Worm (Caenorhabditis elegans) whole organism, young adult: Measurements from ENCODE around the gene taf-13.

Experiments used
- B0336.3 ChIP-seq: fragments of 200-800 bp; sonication (Bioruptor generic); IDR thresholded peaks from 2 replicates; pipeline ENCODE4 v1.3.6; 2022; ENCODE audit warnings: missing genetic modification characterization, missing compliant biosample characterization
- C06A6.2 ChIP-seq: fragments of 200-800 bp; sonication (Bioruptor generic); conservative IDR thresholded peaks from 2 replicates; pipeline ENCODE4 v1.3.6; 2022; ENCODE audit warnings: missing genetic modification characterization, missing compliant biosample characterization
- D2030.7 ChIP-seq: fragments of 200-800 bp; sonication (Bioruptor generic); IDR thresholded peaks from 2 replicates; pipeline ENCODE4 v1.3.6; 2022; ENCODE audit warnings: missing genetic modification reagents, missing genetic modification characterization, missing compliant biosample characterization
- F23B12.7 ChIP-seq: sonication (generic microtip); optimal IDR thresholded peaks from 2 replicates; lab custom pipeline; 2017; ENCODE audit warnings: missing genetic modification characterization, mild to moderate bottlenecking, missing compliant biosample characterization, antibody characterized with exemption, moderate library complexity; ENCODE audit not compliant: insufficient read depth
- F33H1.4 ChIP-seq: fragments of 200-800 bp; sonication (Bioruptor generic); IDR thresholded peaks from 2 replicates; pipeline ENCODE4 v1.3.6; 2022; ENCODE audit warnings: missing genetic modification reagents, missing genetic modification characterization, missing compliant biosample characterization
- F39B2.1 ChIP-seq: fragments of 200-800 bp; sonication (Bioruptor generic); IDR thresholded peaks from 2 replicates; pipeline ENCODE4 v1.3.6; 2022; ENCODE audit warnings: missing genetic modification reagents, missing genetic modification characterization, missing compliant biosample characterization
- F52B5.7 ChIP-seq: sonication (generic microtip); optimal IDR thresholded peaks from 2 replicates; lab custom pipeline; 2016; ENCODE audit warnings: mild to moderate bottlenecking, missing genetic modification characterization, missing compliant biosample characterization
- F57C9.4 ChIP-seq: sonication (generic microtip); optimal IDR thresholded peaks from 2 replicates; lab custom pipeline; 2017; ENCODE audit warnings: mild to moderate bottlenecking, missing genetic modification characterization, missing compliant biosample characterization
- T26A5.8 ChIP-seq: sonication (generic microtip); optimal IDR thresholded peaks from 2 replicates; lab custom pipeline; 2016; ENCODE audit warnings: missing genetic modification characterization, missing compliant biosample characterization
- Y95B8A.8 ChIP-seq: fragments of 200-800 bp; sonication (Bioruptor generic); IDR thresholded peaks from 2 replicates; pipeline ENCODE4 v1.3.6; 2022; ENCODE audit warnings: missing genetic modification reagents, missing genetic modification characterization, missing compliant biosample characterization
- ZK185.1 ChIP-seq: sonication (generic microtip); optimal IDR thresholded peaks from 2 replicates; lab custom pipeline; 2016; ENCODE audit warnings: mild to moderate bottlenecking, missing genetic modification characterization, missing compliant biosample characterization; ENCODE audit not compliant: poor library complexity, severe bottlenecking
- akir-1 ChIP-seq: fragments of 200-800 bp; sonication (Bioruptor generic); optimal IDR thresholded peaks from 2 replicates; lab custom pipeline; 2018; ENCODE audit warnings: mild to moderate bottlenecking, missing genetic modification characterization, moderate library complexity, missing compliant biosample characterization
- athp-1 ChIP-seq: sonication (generic microtip); optimal IDR thresholded peaks from 2 replicates; lab custom pipeline; 2017; ENCODE audit warnings: mild to moderate bottlenecking, missing genetic modification characterization, missing compliant biosample characterization
- bed-1 ChIP-seq: fragments of 200-800 bp; sonication (Bioruptor generic); IDR thresholded peaks from 2 replicates; pipeline ENCODE4 v1.3.6; 2022; ENCODE audit warnings: missing genetic modification reagents, missing genetic modification characterization, missing compliant biosample characterization
- ccch-3 ChIP-seq: fragments of 200-800 bp; sonication (Bioruptor generic); optimal IDR thresholded peaks from 2 replicates; lab custom pipeline; 2018; ENCODE audit warnings: mild to moderate bottlenecking, missing genetic modification characterization, missing compliant biosample characterization
- ceh-27 ChIP-seq: fragments of 200-800 bp; sonication (Bioruptor generic); optimal IDR thresholded peaks from 2 replicates; lab custom pipeline; 2018; ENCODE audit warnings: mild to moderate bottlenecking, missing genetic modification characterization, moderate library complexity, missing compliant biosample characterization
- ceh-79 ChIP-seq: sonication (generic microtip); optimal IDR thresholded peaks from 2 replicates; lab custom pipeline; 2017; ENCODE audit warnings: mild to moderate bottlenecking, missing genetic modification characterization, missing compliant biosample characterization
- dox-1 ChIP-seq: fragments of 200-800 bp; sonication (Bioruptor generic); IDR thresholded peaks from 2 replicates; pipeline ENCODE4 v1.3.6; 2022; ENCODE audit warnings: missing genetic modification reagents, missing genetic modification characterization, missing compliant biosample characterization
- dpl-1 ChIP-seq: fragments of 150-350 bp; optimal IDR thresholded peaks from 2 replicates; lab custom pipeline; 2014; ENCODE audit warnings: missing biosample characterization, missing genetic modification reagents, missing genetic modification characterization
- egrh-3 ChIP-seq: fragments of 200-800 bp; sonication (Bioruptor generic); IDR thresholded peaks from 2 replicates; pipeline ENCODE4 v1.3.6; 2022; ENCODE audit warnings: missing genetic modification reagents, missing genetic modification characterization, missing compliant biosample characterization
- ekl-4 ChIP-seq: fragments of 200-800 bp; sonication (Bioruptor generic); IDR thresholded peaks from 2 replicates; pipeline ENCODE4 v1.3.6; 2022; ENCODE audit warnings: missing genetic modification reagents, missing genetic modification characterization, missing compliant biosample characterization
- gei-17 ChIP-seq: fragments of 200-800 bp; sonication (Bioruptor generic); optimal IDR thresholded peaks from 2 replicates; lab custom pipeline; 2018; ENCODE audit warnings: mild to moderate bottlenecking, missing genetic modification characterization, missing compliant biosample characterization
- let-526 ChIP-seq: fragments of 200-800 bp; sonication (Bioruptor generic); IDR thresholded peaks from 2 replicates; pipeline ENCODE4 v1.3.6; 2022; ENCODE audit warnings: missing genetic modification reagents, missing genetic modification characterization, missing compliant biosample characterization
- madf-3 ChIP-seq: fragments of 200-800 bp; sonication (Bioruptor generic); IDR thresholded peaks from 2 replicates; pipeline ENCODE4 v1.3.6; 2022; ENCODE audit warnings: missing genetic modification reagents, missing genetic modification characterization, missing compliant biosample characterization
- madf-6 ChIP-seq: fragments of 200-800 bp; sonication (Bioruptor generic); IDR thresholded peaks from 2 replicates; pipeline ENCODE4 v1.3.6; 2022; ENCODE audit warnings: missing genetic modification reagents, missing genetic modification characterization, missing compliant biosample characterization
- mel-28 ChIP-seq: sonication (generic microtip); optimal IDR thresholded peaks from 2 replicates; lab custom pipeline; 2016; ENCODE audit warnings: borderline replicate concordance, mild to moderate bottlenecking, missing genetic modification characterization, missing compliant biosample characterization
- mes-4 ChIP-seq: sonication (generic microtip); optimal IDR thresholded peaks from 2 replicates; lab custom pipeline; 2016; ENCODE audit warnings: missing genotype, missing genetic modification characterization, missing compliant biosample characterization
- nhr-80 ChIP-seq: sonication (generic microtip); optimal IDR thresholded peaks from 2 replicates; lab custom pipeline; 2016; ENCODE audit warnings: missing genetic modification characterization, missing compliant biosample characterization
- nhr-90 ChIP-seq: sonication (generic microtip); optimal IDR thresholded peaks from 2 replicates; lab custom pipeline; 2016; ENCODE audit warnings: missing genotype, mild to moderate bottlenecking, missing genetic modification characterization, missing compliant biosample characterization
- pbrm-1 ChIP-seq: fragments of 200-800 bp; sonication (Bioruptor generic); IDR thresholded peaks from 2 replicates; pipeline ENCODE4 v1.3.6; 2022; ENCODE audit warnings: missing genetic modification reagents, missing genetic modification characterization, missing compliant biosample characterization
- rcor-1 ChIP-seq: fragments of 200-800 bp; sonication (Bioruptor generic); IDR thresholded peaks from 2 replicates; pipeline ENCODE4 v1.3.6; 2022; ENCODE audit warnings: missing genetic modification reagents, missing genetic modification characterization, missing compliant biosample characterization
- rpc-1 ChIP-seq, 2 experiments: fragments of 150-350 bp in 1 of 2; sonication (generic microtip) in 1 of 2; optimal IDR thresholded peaks; 2 replicates each; lab custom pipeline; 2014 to 2018; ENCODE audit warnings: missing biosample characterization in 1 of 2, missing genetic modification characterization in 1 of 2, missing genetic modification reagents in 1 of 2, missing genotype in 1 of 2
- tbx-9 ChIP-seq: sonication (generic microtip); optimal IDR thresholded peaks from 2 replicates; lab custom pipeline; 2016; ENCODE audit warnings: borderline replicate concordance, missing genetic modification characterization, inconsistent platforms, missing compliant biosample characterization
- tlf-1 ChIP-seq: fragments of 200-800 bp; sonication (Bioruptor generic); optimal IDR thresholded peaks from 2 replicates; lab custom pipeline; 2018; ENCODE audit warnings: mild to moderate bottlenecking, missing genetic modification characterization, missing compliant biosample characterization
- unc-130 ChIP-seq: sonication (generic microtip); optimal IDR thresholded peaks from 2 replicates; lab custom pipeline; 2016; ENCODE audit warnings: missing genetic modification reagents, missing genetic modification characterization, missing compliant biosample characterization
- ztf-3 ChIP-seq: fragments of 200-800 bp; sonication (Bioruptor generic); optimal IDR thresholded peaks from 2 replicates; lab custom pipeline; 2018; ENCODE audit warnings: mild to moderate bottlenecking, missing genetic modification characterization, missing compliant biosample characterization

taf-13 gene

ce11 chrII:10592452-10592851 lies 13.0 kb downstream of the taf-13 start, which contains the start of gene crn-5:
crn-5 (plus strand) TSS chrII:10592752.
- TF ChIP-seq madf-3 (GFP tag; lab: Robert Waterston, UW) = no peak
- TF ChIP-seq F39B2.1 (GFP tag; lab: Robert Waterston, UW) = no peak
- no peak for TF ChIP-seq akir-1 (GFP tag; lab: Kevin White, UChicago)
- TF ChIP-seq ztf-3 (GFP tag; lab: Kevin White, UChicago) = no peak
- TF ChIP-seq rcor-1 (GFP tag; lab: Robert Waterston, UW) = no peak
- no peak for TF ChIP-seq dox-1 (GFP tag; lab: Robert Waterston, UW)
- TF ChIP-seq mes-4 (tag; lab: Kevin White, UChicago) = no peak
- TF ChIP-seq dpl-1 (GFP tag; lab: Kevin White, UChicago) = no peak
- no peak for TF ChIP-seq F57C9.4 (tag; lab: Kevin White, UChicago)

- no peak for TF ChIP-seq F52B5.7
- TF ChIP-seq ekl-4 (GFP tag; lab: Robert Waterston, UW) = 0 out of 2 replicates have a peak, but pooled peaks have one; percentile 18
- TF ChIP-seq unc-130 (GFP tag; lab: Kevin White, UChicago) = no peak
- TF ChIP-seq rpc-1 (optimal IDR thresholded peaks at IDR 0.05; lab: Kevin White, UChicago) = no peak
- TF ChIP-seq rpc-1 (tag; optimal IDR thresholded peaks at IDR 0.05; lab: Kevin White, UChicago) = no peak
- no peak for TF ChIP-seq dox-1 (GFP tag; lab: Robert Waterston, UW)
- no peak for TF ChIP-seq ceh-27 (GFP tag; lab: Kevin White, UChicago)
- TF ChIP-seq mel-28 (tag; lab: Kevin White, UChicago) = no peak
- TF ChIP-seq F23B12.7 (tag; lab: Kevin White, UChicago) = no peak
- TF ChIP-seq pbrm-1 (GFP tag; lab: Robert Waterston, UW) = 0 out of 2 replicates have a peak, but pooled peaks have one; percentile 22
- TF ChIP-seq madf-6 (GFP tag; lab: Robert Waterston, UW) = 0 out of 2 replicates have a peak, but pooled peaks have one; percentile 37
Measured at ce11 chrII:10587742-10588141, 17.7 kb downstream of the taf-13 start, which contains the start of gene crn-3. crn-3 (plus strand) TSS chrII:10588042.

DNA sequence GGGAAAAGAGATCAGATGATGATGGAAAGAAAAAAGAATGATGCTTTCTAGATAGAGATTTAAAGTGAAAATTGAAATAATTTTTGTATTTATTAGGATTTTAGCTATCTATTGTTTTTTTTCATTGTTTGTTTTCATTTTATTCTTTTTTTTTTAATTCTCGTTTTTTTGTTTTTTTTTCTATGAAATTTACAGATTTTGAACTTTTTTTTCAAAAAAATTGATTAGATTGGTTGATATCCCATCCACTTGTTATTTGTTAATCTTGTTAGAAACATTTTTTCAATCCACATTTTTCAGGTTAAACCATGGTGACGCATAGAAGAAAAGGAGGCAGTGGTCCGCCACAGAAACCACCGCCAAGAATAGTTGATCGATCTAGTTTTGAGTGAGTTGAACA lies 21.4 kb downstream of the taf-13 start, which contains the start of gene algn-9:
TSS of gene algn-9 (plus strand) at position 301 of the 400 bp plus-strand sequence.
- 0 out of 2 replicates have a peak, but pooled peaks have one; percentile 11 for TF ChIP-seq Y95B8A.8
- TF ChIP-seq F57C9.4 (tag; lab: Kevin White, UChicago) = no peak
- TF ChIP-seq, all 124 proteins: peak for 1

DNA sequence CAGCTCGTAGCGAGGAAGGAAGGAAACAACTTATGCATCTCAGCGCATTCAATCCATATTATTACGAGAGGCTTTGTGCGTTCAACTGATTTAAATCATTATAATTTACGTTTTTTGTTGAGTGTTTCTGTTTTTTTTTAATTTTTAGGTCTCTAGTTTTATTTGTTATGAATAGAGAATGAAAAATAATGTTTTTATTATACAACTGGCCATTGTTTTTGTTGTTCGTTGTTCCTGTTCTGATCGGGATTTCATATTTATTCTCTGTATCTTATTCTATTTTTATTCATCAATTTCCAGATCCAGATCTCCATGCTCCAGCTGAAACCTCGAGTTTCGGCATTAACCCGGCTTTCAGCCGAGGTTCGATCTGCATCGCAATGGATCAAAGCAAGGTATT lies 23.1 kb downstream of the taf-13 start, which contains the start of gene mrps-22:
TSS of gene mrps-22 (plus strand) at position 301 of the 400 bp plus-strand sequence.
- TF ChIP-seq nhr-80 (tag; lab: Kevin White, UChicago) (no peak), ccch-3 (GFP tag; lab: Kevin White, UChicago) (no peak), C06A6.2 (GFP tag; lab: Robert Waterston, UW) (no peak), madf-3 (GFP tag; lab: Robert Waterston, UW) (no peak), ceh-79 (tag; lab: Kevin White, UChicago) (no peak), F33H1.4 (GFP tag; lab: Robert Waterston, UW) (no peak), athp-1 (tag; lab: Kevin White, UChicago) (no peak), let-526 (GFP tag; lab: Robert Waterston, UW) (no peak), B0336.3 (no peak), ZK185.1 (tag; lab: Kevin White, UChicago) (no peak), tlf-1 (GFP tag; lab: Kevin White, UChicago) (no peak), tbx-9 (tag; lab: Kevin White, UChicago) (no peak), nhr-90 (tag; lab: Kevin White, UChicago) (no peak), gei-17 (GFP tag; lab: Kevin White, UChicago) (no peak), T26A5.8 (tag; lab: Kevin White, UChicago) (no peak), egrh-3 (GFP tag; lab: Robert Waterston, UW) (no peak), D2030.7 (no peak), pbrm-1 (GFP tag; lab: Robert Waterston, UW) (no peak), bed-1 (GFP tag; lab: Robert Waterston, UW) (no peak)
